Worm (Caenorhabditis elegans): Measurements from ENCODE around the gene fbxa-62.

ce11 chrIII:2258863-2259262 lies 31.4 kb downstream of the fbxa-62 start, which contains the start of gene fbxa-43:
- TF ChIP-seq unc-39 (tag; optimal IDR thresholded peaks at IDR 0.05) (no peak), nhr-25 (tag; optimal IDR thresholded peaks at IDR 0.05; ENCODE audit: borderline replicate concordance, insufficient read depth) (no peak), ama-1 (optimal IDR thresholded peaks at IDR 0.05) (no peak), dpl-1 (GFP tag; optimal IDR thresholded peaks at IDR 0.05) (no peak), zag-1 (tag; optimal IDR thresholded peaks at IDR 0.05) (no peak), zfp-2 (tag; optimal IDR thresholded peaks at IDR 0.05) (no peak), nhr-6 (tag; optimal IDR thresholded peaks at IDR 0.05) (no peak), fkh-10 (GFP tag; optimal IDR thresholded peaks at IDR 0.05) (no peak), lin-38 (GFP tag; IDR thresholded peaks at IDR 0.05) (no peak), rbr-2 (tag; optimal IDR thresholded peaks at IDR 0.05) (no peak), lin-39 (tag; optimal IDR thresholded peaks at IDR 0.05) (no peak), pha-4 (GFP tag; IDR thresholded peaks at IDR 0.05) (no peak), pha-4 (tag; optimal IDR thresholded peaks at IDR 0.05) (no peak), skn-1 (tag; optimal IDR thresholded peaks at IDR 0.05) (no peak), fos-1 (tag; optimal IDR thresholded peaks at IDR 0.05) (no peak)
